Worm (Caenorhabditis elegans): Measurements from ENCODE around the gene arc-1.

DNA sequence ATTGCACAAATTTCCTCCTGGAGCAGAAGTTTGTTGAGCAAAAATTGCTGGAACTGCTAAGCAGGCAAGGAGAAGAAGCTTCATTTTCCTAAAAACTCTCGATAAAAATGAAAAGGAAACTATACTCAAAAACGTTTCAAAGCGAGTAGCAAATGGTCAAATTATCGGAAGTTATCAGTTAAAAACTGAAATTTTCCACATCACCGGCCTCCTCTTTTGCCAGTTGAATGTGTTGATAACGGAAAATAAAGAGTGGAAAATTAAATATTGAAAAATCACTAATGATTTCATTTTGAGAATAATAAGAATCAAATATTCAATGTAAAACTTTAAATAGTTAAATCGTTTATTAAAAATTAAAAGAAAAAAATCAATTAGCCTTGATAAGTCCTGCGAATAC lies 15.9 kb upstream of the arc-1 start, which contains the start of gene ZK1320.2:
- no peak for TF ChIP-seq ceh-20 (GFP tag; IDR thresholded peaks at IDR 0.05)
- no peak for TF ChIP-seq lin-38 (GFP tag; IDR thresholded peaks at IDR 0.05)
- no peak for TF ChIP-seq nhr-6 (tag; optimal IDR thresholded peaks at IDR 0.05)
- no peak for TF ChIP-seq mdl-1 (tag; optimal IDR thresholded peaks at IDR 0.05)
- no peak for TF ChIP-seq duxl-1 (tag; optimal IDR thresholded peaks at IDR 0.05; ENCODE audit: poor library complexity)
- no peak for TF ChIP-seq unc-130 (GFP tag; optimal IDR thresholded peaks at IDR 0.05)
- no peak for TF ChIP-seq daf-19 (GFP tag; conservative IDR thresholded peaks at IDR 0.05)
- TF ChIP-seq egl-27 (tag; optimal IDR thresholded peaks at IDR 0.05), result no peak

All from whole organism, L4 larva.